Worm (Caenorhabditis elegans) whole organism, midembryonic: ENCODE results near the gene alh-10.

Experiments
- T22C8.4 ChIP-seq: fragments of 200-800 bp; sonication (Bioruptor generic); IDR thresholded peaks from 2 replicates; pipeline ENCODE4 v1.3.6; 2022; ENCODE audit warnings: missing genetic modification characterization, missing compliant biosample characterization
- cog-1 ChIP-seq: sonication (generic microtip); optimal IDR thresholded peaks from 2 replicates; lab custom pipeline; 2016; ENCODE audit warnings: missing genetic modification characterization, missing compliant biosample characterization
- flt-1 ChIP-seq: fragments of 200-800 bp; sonication (Bioruptor generic); IDR thresholded peaks from 2 replicates; pipeline ENCODE4 v1.3.6; 2022; ENCODE audit warnings: missing genetic modification characterization, missing compliant biosample characterization
- klf-2 ChIP-seq: fragments of 200-800 bp; sonication (Bioruptor generic); conservative IDR thresholded peaks from 2 replicates; pipeline ENCODE4 v1.3.6; 2022; ENCODE audit warnings: missing genetic modification reagents, missing genetic modification characterization, missing compliant biosample characterization
- med-1 ChIP-seq: sonication (generic microtip); optimal IDR thresholded peaks from 2 replicates; lab custom pipeline; 2017; ENCODE audit warnings: missing genetic modification characterization, mild to moderate bottlenecking, missing compliant biosample characterization, antibody characterized with exemption, missing genetic modification reagents; ENCODE audit not compliant: insufficient read depth
- ref-1 ChIP-seq: fragments of 200-800 bp; sonication (Bioruptor generic); conservative IDR thresholded peaks from 2 replicates; pipeline ENCODE4 v1.3.6; 2022; ENCODE audit warnings: missing genetic modification reagents, missing genetic modification characterization, missing compliant biosample characterization
- tab-1 ChIP-seq: fragments of 200-800 bp; sonication (Bioruptor generic); IDR thresholded peaks from 2 replicates; pipeline ENCODE4 v1.3.6; 2022; ENCODE audit warnings: missing genetic modification characterization, missing compliant biosample characterization
- ztf-23 ChIP-seq: fragments of 200-800 bp; sonication (Bioruptor generic); IDR thresholded peaks from 2 replicates; pipeline ENCODE4 v1.3.6; 2022; ENCODE audit warnings: missing genetic modification reagents, missing genetic modification characterization, missing compliant biosample characterization
- ztf-29 ChIP-seq: fragments of 200-800 bp; sonication (Bioruptor generic); IDR thresholded peaks from 2 replicates; pipeline ENCODE4 v1.3.6; 2022; ENCODE audit warnings: missing genetic modification reagents, missing genetic modification characterization, missing compliant biosample characterization

Gene alh-10

ce11 chrX:7143515-7143914 lies at the start of gene alh-10:
Gene alh-10 (minus strand): TSS chrX:7143641.
- TF ChIP-seq flt-1 (GFP tag; lab: Robert Waterston, UW) (no peak), ref-1 (no peak), klf-2 (no peak), med-1 (GFP tag; lab: Kevin White, UChicago) (no peak), ztf-23 (GFP tag; lab: Robert Waterston, UW) (no peak), tab-1 (GFP tag; lab: Robert Waterston, UW) (no peak), T22C8.4 (GFP tag; lab: Robert Waterston, UW) (no peak), cog-1 (tag; lab: Kevin White, UChicago) (no peak), ztf-29 (GFP tag; lab: Robert Waterston, UW) (no peak)

DNA sequence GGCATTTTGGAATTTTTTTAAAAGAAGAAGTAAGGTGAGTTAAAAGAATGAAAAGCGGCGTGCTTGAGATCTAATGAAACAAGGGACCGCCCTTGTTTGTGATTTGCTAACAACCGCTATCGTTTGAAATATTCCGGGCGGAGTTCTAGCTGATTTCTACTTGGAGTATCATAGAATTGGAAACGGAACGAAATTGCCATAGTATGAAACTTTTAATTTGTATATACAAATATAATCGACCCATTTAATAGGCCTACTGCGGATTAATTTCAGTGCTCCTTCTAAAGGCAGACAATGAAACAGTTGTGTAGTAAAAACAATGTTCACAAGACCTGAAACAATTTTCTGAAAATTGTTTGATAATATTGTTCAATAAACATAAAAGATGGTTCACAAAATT lies 48.4 kb upstream of the alh-10 start, which contains the start of gene C55B6.7:
Gene C55B6.7, minus strand, starts transcription at position 101 of the 400 bp plus-strand sequence.
- TF ChIP-seq med-1 (GFP tag; lab: Kevin White, UChicago) (no peak), T22C8.4 (GFP tag; lab: Robert Waterston, UW) (no peak)

DNA sequence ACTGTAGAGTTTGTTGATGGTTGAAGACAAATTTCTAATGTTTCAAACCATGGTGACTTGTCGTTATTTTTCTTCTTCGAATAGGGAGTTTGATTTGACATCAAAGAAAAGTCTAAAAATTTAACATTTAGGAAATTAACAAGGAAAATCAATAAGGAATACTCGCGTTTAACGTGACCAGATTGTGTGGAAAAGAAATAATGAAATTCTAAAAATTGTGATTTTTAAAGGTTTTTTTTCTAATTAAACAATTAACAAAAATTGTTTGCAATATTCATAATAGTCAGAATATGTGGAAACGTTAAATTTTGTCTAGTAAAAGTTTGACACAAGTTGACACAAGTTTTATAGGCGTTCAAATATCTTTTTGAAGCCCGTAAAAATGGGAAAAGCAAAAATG lies 44.2 kb upstream of the alh-10 start, which contains the start of gene C55B6.4:
Gene C55B6.4, minus strand, starts transcription at position 101 of the 400 bp plus-strand sequence.
- TF ChIP-seq ztf-29 (GFP tag; lab: Robert Waterston, UW) (no peak), tab-1 (GFP tag; lab: Robert Waterston, UW) (no peak), ref-1 (no peak), flt-1 (GFP tag; lab: Robert Waterston, UW) (no peak), T22C8.4 (GFP tag; lab: Robert Waterston, UW) (no peak), ztf-23 (GFP tag; lab: Robert Waterston, UW) (no peak), cog-1 (tag; lab: Kevin White, UChicago) (no peak), med-1 (GFP tag; lab: Kevin White, UChicago) (no peak), klf-2 (no peak)

ce11 chrX:7181627-7182026 lies 38.2 kb upstream of the alh-10 start:
- TF ChIP-seq klf-2 (no peak), tab-1 (GFP tag; lab: Robert Waterston, UW) (no peak), ref-1 (no peak), T22C8.4 (GFP tag; lab: Robert Waterston, UW) (no peak), ztf-23 (GFP tag; lab: Robert Waterston, UW) (no peak; the same call in 1 of the 2 replicates), flt-1 (GFP tag; lab: Robert Waterston, UW) (no peak)

DNA sequence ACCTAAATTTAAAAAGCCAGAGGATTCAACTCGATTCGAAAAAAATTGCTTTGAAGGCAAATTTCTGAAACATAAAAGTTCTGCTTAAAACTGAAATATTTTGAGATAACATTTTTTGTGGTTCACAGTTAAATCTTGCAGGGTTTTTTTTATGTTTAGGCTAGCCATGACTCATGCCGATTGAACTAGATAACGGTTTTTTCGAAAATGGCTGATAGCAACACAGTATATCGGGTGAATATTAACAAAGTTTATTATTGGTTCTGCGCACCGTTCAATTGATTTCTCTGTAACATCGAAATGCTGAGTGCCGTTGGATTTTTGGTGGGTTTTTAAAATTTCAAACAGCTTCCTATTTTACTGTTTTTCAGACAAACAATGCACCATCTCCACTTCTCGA lies 33.9 kb upstream of the alh-10 start, which contains the start of gene F43E12.1:
Gene F43E12.1, plus strand, starts transcription at position 301 of the 400 bp plus-strand sequence.
- TF ChIP-seq T22C8.4 (GFP tag; lab: Robert Waterston, UW) = no peak
- TF ChIP-seq ref-1 = no peak
- TF ChIP-seq klf-2 = no peak
- no peak for TF ChIP-seq med-1 (GFP tag; lab: Kevin White, UChicago)
- no peak for TF ChIP-seq flt-1 (GFP tag; lab: Robert Waterston, UW)

- TF ChIP-seq flt-1 (GFP tag; lab: Robert Waterston, UW) (no peak), cog-1 (tag; lab: Kevin White, UChicago) (no peak), ref-1 (no peak), tab-1 (GFP tag; lab: Robert Waterston, UW) (no peak), T22C8.4 (GFP tag; lab: Robert Waterston, UW) (no peak), klf-2 (no peak), ztf-29 (GFP tag; lab: Robert Waterston, UW) (no peak), med-1 (GFP tag; lab: Kevin White, UChicago) (no peak), ztf-23 (GFP tag; lab: Robert Waterston, UW) (no peak)
Measured at ce11 chrX:7176817-7177216, 33.4 kb upstream of the alh-10 start.

DNA sequence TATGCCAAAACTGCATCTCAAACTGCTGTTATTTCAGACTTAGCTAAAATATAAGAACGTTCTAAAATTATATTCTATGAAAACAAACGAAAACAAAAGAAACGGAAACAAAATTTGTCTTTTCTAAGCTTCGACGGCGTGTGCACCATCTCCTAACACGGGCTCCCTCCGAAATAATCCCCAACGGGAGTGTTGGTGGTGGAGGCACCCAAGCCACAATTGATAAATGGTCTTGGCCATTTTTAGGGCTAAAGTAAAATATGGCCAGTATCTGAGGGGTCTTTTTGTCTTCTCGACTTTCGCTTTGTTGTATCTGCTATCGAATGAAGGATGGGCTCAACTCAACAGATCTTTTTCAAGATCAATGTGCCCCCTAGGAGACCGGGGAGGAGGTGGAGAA lies 31.9 kb upstream of the alh-10 start:
- no peak for TF ChIP-seq ztf-23 (GFP tag; lab: Robert Waterston, UW)
- TF ChIP-seq med-1 (GFP tag; lab: Kevin White, UChicago) = no peak
- TF ChIP-seq T22C8.4 (GFP tag; lab: Robert Waterston, UW) = no peak
- TF ChIP-seq cog-1 (tag; lab: Kevin White, UChicago) = no peak
- TF ChIP-seq ztf-29 (GFP tag; lab: Robert Waterston, UW) = no peak
- TF ChIP-seq ref-1 = no peak
- no peak for TF ChIP-seq tab-1 (GFP tag; lab: Robert Waterston, UW)
- no peak for TF ChIP-seq flt-1 (GFP tag; lab: Robert Waterston, UW)
- no peak for TF ChIP-seq klf-2

DNA sequence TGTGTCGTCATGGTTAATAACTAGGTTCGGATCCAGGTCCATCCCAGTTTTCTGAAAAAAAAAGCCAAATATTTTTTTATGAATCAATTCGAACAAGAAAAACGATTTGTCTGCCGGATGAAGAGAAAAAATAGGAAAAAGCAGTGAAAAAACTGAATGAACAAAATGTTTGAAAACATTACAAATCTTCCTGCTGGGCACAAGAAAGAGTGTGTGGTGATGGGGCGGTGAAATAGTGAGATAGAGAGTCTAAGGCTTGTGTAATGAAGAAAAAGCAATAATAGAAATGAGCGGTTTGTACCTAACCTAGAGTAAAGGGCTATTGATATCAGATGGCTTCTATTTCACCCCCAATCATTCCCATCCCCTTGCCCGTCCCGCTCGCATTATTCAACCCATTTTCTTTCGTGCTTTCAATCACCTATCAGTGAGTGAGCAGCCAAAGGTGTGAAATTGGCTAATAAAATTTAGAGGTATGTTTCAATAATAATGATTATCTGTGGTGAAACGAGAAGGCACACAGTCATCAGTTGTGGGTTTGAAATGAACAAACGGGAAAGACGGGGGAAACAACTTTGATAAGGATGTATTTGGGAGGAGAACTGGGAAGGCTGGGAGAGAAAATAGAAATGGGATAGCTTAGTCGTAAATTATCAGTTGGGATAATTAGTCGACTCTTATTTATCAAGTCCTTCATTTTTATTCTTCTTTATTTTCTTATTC lies 27.3 kb upstream of the alh-10 start, which contains the start of gene bar-1:
Gene bar-1, minus strand, starts transcription at position 51 of the 723 bp plus-strand sequence.
- TF ChIP-seq ztf-23 (GFP tag; lab: Robert Waterston, UW) = no peak
- TF ChIP-seq ztf-29 (GFP tag; lab: Robert Waterston, UW) = no peak
- no peak for TF ChIP-seq T22C8.4 (GFP tag; lab: Robert Waterston, UW)
- TF ChIP-seq med-1 (GFP tag; lab: Kevin White, UChicago) = no peak

DNA sequence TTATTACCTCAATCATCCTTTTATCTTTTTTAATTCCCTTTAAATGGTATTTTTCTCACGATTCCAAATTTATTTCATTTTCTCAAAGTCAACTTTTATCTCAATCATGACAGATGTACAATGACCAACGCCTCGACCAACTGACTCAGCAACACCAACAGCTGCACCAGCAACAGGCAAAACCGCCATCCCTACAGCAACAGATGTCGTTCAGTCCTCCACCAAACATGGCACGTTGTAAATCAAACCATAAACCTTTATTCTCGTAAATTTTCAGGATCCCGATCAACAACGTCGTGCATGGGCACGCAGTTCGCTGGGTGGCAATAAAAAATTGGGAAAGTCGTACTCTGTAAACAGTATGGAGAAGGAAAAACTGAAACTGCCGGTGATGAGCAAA lies 19.3 kb upstream of the alh-10 start:
- TF ChIP-seq cog-1 (tag; lab: Kevin White, UChicago) = no peak
- TF ChIP-seq ztf-23 (GFP tag; lab: Robert Waterston, UW) = no peak
- TF ChIP-seq ref-1 = no peak
- no peak for TF ChIP-seq flt-1 (GFP tag; lab: Robert Waterston, UW)
- TF ChIP-seq T22C8.4 (GFP tag; lab: Robert Waterston, UW) = no peak
- no peak for TF ChIP-seq klf-2
- TF ChIP-seq tab-1 (GFP tag; lab: Robert Waterston, UW) = no peak
- no peak for TF ChIP-seq ztf-29 (GFP tag; lab: Robert Waterston, UW)
- TF ChIP-seq med-1 (GFP tag; lab: Kevin White, UChicago) = no peak
